Worm (Caenorhabditis elegans) whole organism, L2 larva: ENCODE data around the gene mmaa-1.

Source experiments
- lin-13 ChIP-seq: fragments of 150-350 bp; optimal IDR thresholded peaks from 2 replicates; lab custom pipeline; 2014; ENCODE audit warnings: missing biosample characterization, missing genetic modification reagents, missing genetic modification characterization
- nhr-10 ChIP-seq: sonication (generic microtip); optimal IDR thresholded peaks from 2 replicates; lab custom pipeline; 2017; ENCODE audit warnings: missing biosample characterization, missing genetic modification characterization
- nhr-12 ChIP-seq: fragments of 150-350 bp; optimal IDR thresholded peaks from 2 replicates; lab custom pipeline; 2014; ENCODE audit warnings: missing biosample characterization, missing genetic modification characterization
- nhr-21 ChIP-seq: fragments of 150-350 bp; optimal IDR thresholded peaks from 2 replicates; lab custom pipeline; 2014; ENCODE audit warnings: missing biosample characterization, missing genetic modification characterization
- zag-1 ChIP-seq: fragments of 150-350 bp; optimal IDR thresholded peaks from 2 replicates; lab custom pipeline; 2014; ENCODE audit warnings: missing biosample characterization, missing genetic modification characterization
- ztf-1 ChIP-seq: fragments of 200-800 bp; sonication (Bioruptor generic); conservative IDR thresholded peaks from 2 replicates; pipeline ENCODE4 v1.3.6; 2022; ENCODE audit warnings: missing genetic modification characterization, missing compliant biosample characterization

- TF ChIP-seq ztf-1 (GFP tag; lab: Robert Waterston, UW) (no peak), zag-1 (tag; lab: Kevin White, UChicago) (no peak), nhr-12 (tag; lab: Kevin White, UChicago) (no peak), nhr-21 (tag; lab: Kevin White, UChicago) (no peak), lin-13 (no peak), nhr-10 (no peak)
Measured at ce11 chrII:7109956-7110355, 9.0 kb upstream of the mmaa-1 start, which contains the start of gene F10E7.9.
